Worm (Caenorhabditis elegans) whole organism, early embryonic: ENCODE results near the gene pfd-2.

Experiments
- B0310.2 ChIP-seq: sonication (generic microtip); optimal IDR thresholded peaks from 2 replicates; lab custom pipeline; 2016; ENCODE audit warnings: mild to moderate bottlenecking, missing genetic modification characterization, missing compliant biosample characterization
- F13C5.2 ChIP-seq: sonication (generic microtip); optimal IDR thresholded peaks from 2 replicates; lab custom pipeline; 2017; ENCODE audit warnings: mild to moderate bottlenecking, missing genetic modification characterization, inconsistent platforms, missing compliant biosample characterization
- aly-1 ChIP-seq: sonication (generic microtip); optimal IDR thresholded peaks from 2 replicates; lab custom pipeline; 2016; ENCODE audit warnings: missing genetic modification characterization, missing compliant biosample characterization
- ama-1 ChIP-seq: fragments of 150-350 bp; optimal IDR thresholded peaks from 2 replicates; lab custom pipeline; 2014
- ceh-13 ChIP-seq: fragments of 200-800 bp; sonication (Bioruptor generic); optimal IDR thresholded peaks from 2 replicates; lab custom pipeline; 2018; ENCODE audit warnings: mild to moderate bottlenecking, missing genetic modification characterization, missing compliant biosample characterization
- ceh-36 ChIP-seq: sonication (generic microtip); optimal IDR thresholded peaks from 2 replicates; lab custom pipeline; 2016; ENCODE audit warnings: missing genetic modification characterization, inconsistent platforms, missing compliant biosample characterization
- ets-7 ChIP-seq: sonication (generic microtip); optimal IDR thresholded peaks from 2 replicates; lab custom pipeline; 2016; ENCODE audit warnings: missing genotype, missing genetic modification characterization, missing compliant biosample characterization
- flt-1 ChIP-seq: fragments of 200-800 bp; sonication (Bioruptor generic); IDR thresholded peaks from 2 replicates; pipeline ENCODE4 v1.3.6; 2022; ENCODE audit warnings: missing genetic modification characterization, missing compliant biosample characterization
- hmbx-1 ChIP-seq: sonication (generic microtip); optimal IDR thresholded peaks from 2 replicates; lab custom pipeline; 2016; ENCODE audit warnings: mild to moderate bottlenecking, missing genetic modification characterization, missing compliant biosample characterization
- hmg-4 ChIP-seq: fragments of 200-800 bp; sonication (Bioruptor generic); optimal IDR thresholded peaks from 2 replicates; lab custom pipeline; 2018; ENCODE audit warnings: mild to moderate bottlenecking, missing genetic modification characterization, missing compliant biosample characterization
- hnd-1 ChIP-seq: sonication (generic microtip); optimal IDR thresholded peaks from 2 replicates; lab custom pipeline; 2016; ENCODE audit warnings: missing genetic modification characterization, missing compliant biosample characterization
- pes-1 ChIP-seq: fragments of 200-800 bp; sonication (Bioruptor generic); IDR thresholded peaks from 2 replicates; pipeline ENCODE4 v1.3.6; 2022; ENCODE audit warnings: missing genetic modification reagents, missing genetic modification characterization, missing compliant biosample characterization
- scrt-1 ChIP-seq: fragments of 200-800 bp; sonication (Bioruptor generic); IDR thresholded peaks from 2 replicates; pipeline ENCODE4 v1.3.6; 2022; ENCODE audit warnings: missing genetic modification characterization, missing compliant biosample characterization
- sea-1 ChIP-seq: fragments of 200-800 bp; sonication (Bioruptor generic); conservative IDR thresholded peaks from 2 replicates; pipeline ENCODE4 v1.3.6; 2022; ENCODE audit warnings: missing genetic modification characterization, missing compliant biosample characterization
- tbx-11 ChIP-seq: fragments of 200-800 bp; sonication (Bioruptor generic); IDR thresholded peaks from 2 replicates; pipeline ENCODE4 v1.3.6; 2022; ENCODE audit warnings: missing genetic modification characterization, missing compliant biosample characterization
- tbx-37 ChIP-seq: fragments of 200-800 bp; sonication (Bioruptor generic); conservative IDR thresholded peaks from 2 replicates; pipeline ENCODE4 v1.3.6; 2022; ENCODE audit warnings: missing genetic modification reagents, missing genetic modification characterization, missing compliant biosample characterization
- tra-4 ChIP-seq: sonication (generic microtip); optimal IDR thresholded peaks from 2 replicates; lab custom pipeline; 2017; ENCODE audit warnings: missing genetic modification characterization, missing compliant biosample characterization

The pfd-2 gene

ce11 chrII:4326420-4326819 is at the start of gene pfd-2:
TSS of gene pfd-2 (plus strand) at chrII:4326720.
- no peak for TF ChIP-seq hmg-4 (GFP tag; lab: Kevin White, UChicago)

ce11 chrII:4276924-4277323 is 49.6 kb upstream of the pfd-2 start:
- TF ChIP-seq ama-1 (lab: Kevin White, UChicago) (no peak), scrt-1 (no peak), flt-1 (GFP tag; lab: Robert Waterston, UW) (no peak), ets-7 (no peak), hmg-4 (GFP tag; lab: Kevin White, UChicago) (no peak), F13C5.2 (no peak), ceh-13 (no peak)

- TF ChIP-seq F13C5.2 (no peak), aly-1 (tag; lab: Kevin White, UChicago) (no peak), ceh-36 (tag; lab: Kevin White, UChicago) (peak; percentile 93)
Measured at ce11 chrII:4277639-4278038, 48.9 kb upstream of the pfd-2 start.

- TF ChIP-seq pes-1 (no peak), hmbx-1 (no peak), ceh-36 (tag; lab: Kevin White, UChicago) (no peak), sea-1 (GFP tag; lab: Robert Waterston, UW) (no peak), scrt-1 (no peak), ama-1 (lab: Kevin White, UChicago) (no peak), aly-1 (tag; lab: Kevin White, UChicago) (no peak), ets-7 (no peak), ceh-13 (no peak), B0310.2 (tag; lab: Kevin White, UChicago) (no peak), flt-1 (GFP tag; lab: Robert Waterston, UW) (no peak), hnd-1 (no peak), tbx-11 (GFP tag; lab: Robert Waterston, UW) (no peak), tbx-37 (no peak), F13C5.2 (no peak), tra-4 (tag; lab: Kevin White, UChicago) (no peak), hmg-4 (GFP tag; lab: Kevin White, UChicago) (no peak)
Measured at ce11 chrII:4281743-4282142, 44.8 kb upstream of the pfd-2 start, which contains the start of gene C01F1.5. TSS of gene C01F1.5 (minus strand) at chrII:4281845.

- no peak for TF ChIP-seq flt-1 (GFP tag; lab: Robert Waterston, UW)
- no peak for TF ChIP-seq sea-1 (GFP tag; lab: Robert Waterston, UW)
- TF ChIP-seq tra-4 (tag; lab: Kevin White, UChicago), result no peak
- no peak for TF ChIP-seq aly-1 (tag; lab: Kevin White, UChicago)
- TF ChIP-seq B0310.2 (tag; lab: Kevin White, UChicago), result no peak
- TF ChIP-seq F13C5.2, result no peak
- TF ChIP-seq ceh-36 (tag; lab: Kevin White, UChicago), result no peak
- no peak for TF ChIP-seq hmg-4 (GFP tag; lab: Kevin White, UChicago)
- TF ChIP-seq hmbx-1, result no peak
- TF ChIP-seq tbx-37, result no peak
- no peak for TF ChIP-seq ceh-13
- TF ChIP-seq ama-1 (lab: Kevin White, UChicago), result no peak
- TF ChIP-seq tbx-11 (GFP tag; lab: Robert Waterston, UW), result no peak
- TF ChIP-seq ets-7, result no peak
- no peak for TF ChIP-seq pes-1
- no peak for TF ChIP-seq scrt-1
- TF ChIP-seq hnd-1, result no peak
Measured at ce11 chrII:4284305-4285193, 42.0 kb upstream of the pfd-2 start.

- no peak for TF ChIP-seq flt-1 (GFP tag; lab: Robert Waterston, UW)
- TF ChIP-seq tbx-11 (GFP tag; lab: Robert Waterston, UW), result no peak
- TF ChIP-seq ama-1 (lab: Kevin White, UChicago), result no peak
- TF ChIP-seq B0310.2 (tag; lab: Kevin White, UChicago), result no peak
- TF ChIP-seq tra-4 (tag; lab: Kevin White, UChicago), result no peak
- TF ChIP-seq ceh-13, result no peak
- no peak for TF ChIP-seq hmbx-1
- no peak for TF ChIP-seq tbx-37
- TF ChIP-seq scrt-1, result no peak
- no peak for TF ChIP-seq pes-1
- TF ChIP-seq hmg-4 (GFP tag; lab: Kevin White, UChicago), result no peak
- no peak for TF ChIP-seq F13C5.2
- no peak for TF ChIP-seq aly-1 (tag; lab: Kevin White, UChicago)
- no peak for TF ChIP-seq ets-7
- no peak for TF ChIP-seq sea-1 (GFP tag; lab: Robert Waterston, UW)
- TF ChIP-seq hnd-1, result no peak
- no peak for TF ChIP-seq ceh-36 (tag; lab: Kevin White, UChicago)
Measured at ce11 chrII:4286921-4287320, 39.6 kb upstream of the pfd-2 start.

ce11 chrII:4288111-4288510 is 38.4 kb upstream of the pfd-2 start, which contains the start of gene C01F1.6:
TSS of gene C01F1.6 (minus strand) at chrII:4288211.
- TF ChIP-seq ceh-36 (tag; lab: Kevin White, UChicago) (no peak), sea-1 (GFP tag; lab: Robert Waterston, UW) (no peak), ets-7 (no peak), tbx-37 (no peak), ama-1 (lab: Kevin White, UChicago) (no peak), aly-1 (tag; lab: Kevin White, UChicago) (no peak), pes-1 (no peak), ceh-13 (no peak), F13C5.2 (no peak), tbx-11 (GFP tag; lab: Robert Waterston, UW) (no peak), hnd-1 (no peak), B0310.2 (tag; lab: Kevin White, UChicago) (no peak), hmbx-1 (no peak)

- no peak for TF ChIP-seq tbx-11 (GFP tag; lab: Robert Waterston, UW)
- TF ChIP-seq hnd-1, result no peak
- no peak for TF ChIP-seq ets-7
- TF ChIP-seq ceh-13, result no peak
- no peak for TF ChIP-seq hmg-4 (GFP tag; lab: Kevin White, UChicago)
- no peak for TF ChIP-seq ama-1 (lab: Kevin White, UChicago)
- TF ChIP-seq aly-1 (tag; lab: Kevin White, UChicago), result no peak
- no peak for TF ChIP-seq hmbx-1
- no peak for TF ChIP-seq ceh-36 (tag; lab: Kevin White, UChicago)
- no peak for TF ChIP-seq tbx-37
- no peak for TF ChIP-seq flt-1 (GFP tag; lab: Robert Waterston, UW)
- no peak for TF ChIP-seq tra-4 (tag; lab: Kevin White, UChicago)
- TF ChIP-seq sea-1 (GFP tag; lab: Robert Waterston, UW), result no peak
- TF ChIP-seq scrt-1, result no peak
- TF ChIP-seq F13C5.2, result no peak
- no peak for TF ChIP-seq B0310.2 (tag; lab: Kevin White, UChicago)
Measured at ce11 chrII:4288572-4288971, 37.9 kb upstream of the pfd-2 start.
